Fruit fly (Drosophila melanogaster) S2 (cell line): Measurements from ENCODE around the gene dpr2.

Source experiments
- CG8478 ChIP-seq: fragments of >200 bp; optimal IDR thresholded peaks from 2 replicates; lab custom pipeline; 2018
- CTCF ChIP-seq, 2 experiments: fragments of >200 bp; optimal IDR thresholded peaks; 2 replicates each; lab custom pipeline; 2018

Gene dpr2

dm6 chr2L:10963979-10964378 is at the start of gene dpr2:
Gene dpr2, minus strand, starts transcription at chr2L:10964153.
- no peak for TF ChIP-seq CTCF (optimal IDR thresholded peaks at IDR 0.05; lab: Kevin White, UChicago)
- no peak for TF ChIP-seq CG8478 (lab: Kevin White, UChicago)

- no peak for TF ChIP-seq CTCF (optimal IDR thresholded peaks at IDR 0.05; lab: Kevin White, UChicago)
- TF ChIP-seq CG8478 (lab: Kevin White, UChicago): no peak
Measured at dm6 chr2L:11010999-11011398, 47.0 kb upstream of the dpr2 start, which contains the start of the genes Art8 and dUTPase. Gene Art8, minus strand, starts transcription at chr2L:11011086. Gene dUTPase, plus strand, starts transcription at chr2L:11011312.

- TF ChIP-seq CG8478 (lab: Kevin White, UChicago) (no peak), CTCF (optimal IDR thresholded peaks at IDR 0.05; lab: Kevin White, UChicago) (no peak)
Measured at dm6 chr2L:11004674-11005045, 40.7 kb upstream of the dpr2 start, which contains the start of gene Nup154. Gene Nup154, plus strand, starts transcription at chr2L:11004820.

- TF ChIP-seq CTCF (optimal IDR thresholded peaks at IDR 0.05; lab: Kevin White, UChicago): peak in 1 of 2 experiments; percentile 38
- TF ChIP-seq CG8478 (lab: Kevin White, UChicago): no peak
Measured at dm6 chr2L:11003925-11004673, 40.1 kb upstream of the dpr2 start, which contains the start of gene RpL9. Gene RpL9, minus strand, starts transcription at chr2L:11004189.

dm6 chr2L:11001376-11002122 is 37.6 kb upstream of the dpr2 start, which contains the start of the genes aub and lectin-33A:
Gene aub, minus strand, starts transcription at chr2L:11001476.
Gene lectin-33A, plus strand, starts transcription at chr2L:11002072.
- TF ChIP-seq CTCF (optimal IDR thresholded peaks at IDR 0.05; lab: Kevin White, UChicago): no peak
- TF ChIP-seq CG8478 (lab: Kevin White, UChicago): no peak

dm6 chr2L:10989162-10989561 is 25.2 kb upstream of the dpr2 start, which contains the start of gene TTLL4A:
Gene TTLL4A, plus strand, starts transcription at chr2L:10989401.
- no peak for TF ChIP-seq CG8478 (lab: Kevin White, UChicago)
- peak; percentile 39 to 44 for TF ChIP-seq CTCF (optimal IDR thresholded peaks at IDR 0.05; lab: Kevin White, UChicago)

dm6 chr2L:10988026-10988425 is 24.1 kb upstream of the dpr2 start:
- no peak for TF ChIP-seq CTCF (optimal IDR thresholded peaks at IDR 0.05; lab: Kevin White, UChicago)
- no peak for TF ChIP-seq CG8478 (lab: Kevin White, UChicago)

dm6 chr2L:10987370-10987853 is 23.5 kb upstream of the dpr2 start, which contains the start of the genes piwi and CG12253:
Gene piwi, minus strand, starts transcription at chr2L:10987420.
Gene CG12253, plus strand, starts transcription at chr2L:10987806.
- no peak for TF ChIP-seq CTCF (optimal IDR thresholded peaks at IDR 0.05; lab: Kevin White, UChicago)
- TF ChIP-seq CG8478 (lab: Kevin White, UChicago): no peak

dm6 chr2L:10986138-10986537 is 22.2 kb upstream of the dpr2 start:
- TF ChIP-seq CTCF (optimal IDR thresholded peaks at IDR 0.05; lab: Kevin White, UChicago): peak; percentile 49 to 91
- TF ChIP-seq CG8478 (lab: Kevin White, UChicago): no peak

dm6 chr2L:10976864-10977586 is 13.1 kb upstream of the dpr2 start:
- TF ChIP-seq CTCF (optimal IDR thresholded peaks at IDR 0.05; lab: Kevin White, UChicago) (no peak), CG8478 (lab: Kevin White, UChicago) (no peak)

dm6 chr2L:10976046-10976863 is 12.3 kb upstream of the dpr2 start, which contains the start of the genes ATPsynG and SCAR:
Gene ATPsynG, minus strand, starts transcription at chr2L:10976399.
Gene SCAR, plus strand, starts transcription at chr2L:10976772.
- peak; percentile 17 to 21 for TF ChIP-seq CTCF (optimal IDR thresholded peaks at IDR 0.05; lab: Kevin White, UChicago)
- TF ChIP-seq CG8478 (lab: Kevin White, UChicago): no peak

dm6 chr2L:10975193-10975592 is 11.2 kb upstream of the dpr2 start, which contains the start of gene abo:
Gene abo, minus strand, starts transcription at chr2L:10975293.
- TF ChIP-seq CG8478 (lab: Kevin White, UChicago) (no peak), CTCF (optimal IDR thresholded peaks at IDR 0.05; lab: Kevin White, UChicago) (no peak)

dm6 chr2L:10974638-10975037 is 10.7 kb upstream of the dpr2 start:
- no peak for TF ChIP-seq CTCF (optimal IDR thresholded peaks at IDR 0.05; lab: Kevin White, UChicago)
- TF ChIP-seq CG8478 (lab: Kevin White, UChicago): no peak
